Worm (Caenorhabditis elegans): ENCODE data around the gene C49C3.8.

The C49C3.8 gene

DNA sequence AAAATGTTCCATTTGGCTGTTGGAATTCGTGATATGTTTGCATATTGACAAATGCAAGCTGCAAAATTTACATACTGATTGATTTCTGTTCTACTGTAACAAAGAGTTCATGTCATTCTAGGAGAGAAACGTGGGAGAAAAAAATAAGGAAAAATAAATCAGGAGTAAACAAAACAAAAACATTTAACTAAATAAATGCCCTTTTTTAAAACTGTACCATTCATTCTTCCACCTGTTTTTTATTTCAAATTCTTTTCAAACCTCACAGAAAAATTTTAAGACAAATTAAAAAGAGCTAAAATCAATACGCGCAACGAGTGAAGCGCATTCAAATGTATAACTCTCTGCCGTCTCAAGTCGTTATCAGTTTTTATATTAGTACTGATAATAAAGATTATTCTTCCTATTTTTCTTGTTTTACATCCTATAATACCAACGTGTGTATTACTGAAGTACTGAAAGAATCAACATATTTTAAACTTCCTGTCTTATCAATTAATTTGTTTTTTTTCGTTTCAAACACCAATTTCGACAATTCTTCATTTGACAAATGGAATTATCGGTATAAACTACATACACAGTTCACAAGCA is 4.0 kb downstream of the C49C3.8 start, which contains the start of gene C49C3.10:
Gene C49C3.10, minus strand, starts transcription at position 51 of the 591 bp plus-strand sequence.
- TF ChIP-seq ref-1 (GFP tag; conservative IDR thresholded peaks at IDR 0.05): no peak
- no peak for TF ChIP-seq ztf-23 (GFP tag; IDR thresholded peaks at IDR 0.05)
- TF ChIP-seq tab-1 (GFP tag; IDR thresholded peaks at IDR 0.05): no peak
- TF ChIP-seq cog-1 (tag; optimal IDR thresholded peaks at IDR 0.05): no peak
- TF ChIP-seq flt-1 (GFP tag; IDR thresholded peaks at IDR 0.05): no peak
- TF ChIP-seq klf-2 (GFP tag; conservative IDR thresholded peaks at IDR 0.05): no peak
- TF ChIP-seq ztf-29 (GFP tag; IDR thresholded peaks at IDR 0.05): no peak
- TF ChIP-seq med-1 (GFP tag; optimal IDR thresholded peaks at IDR 0.05; ENCODE audit: insufficient read depth): no peak

DNA sequence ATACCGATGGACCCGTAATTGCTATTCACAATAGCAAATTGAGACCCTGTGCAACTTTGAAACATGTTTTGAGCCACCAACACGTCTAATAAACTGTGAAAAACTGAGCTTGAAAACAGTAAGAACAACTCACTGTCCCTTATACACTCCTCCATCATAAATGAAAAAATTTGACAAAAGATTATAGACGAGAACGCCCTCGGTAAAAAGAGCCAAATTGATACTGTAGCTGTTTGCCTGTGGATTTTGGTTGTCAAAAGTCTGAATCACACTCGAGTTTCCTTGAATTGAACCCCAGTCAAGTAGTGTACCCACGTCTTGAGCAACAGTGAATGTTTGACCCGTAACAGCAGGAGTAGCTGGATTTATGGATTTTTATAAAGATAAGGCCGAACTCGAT is 6.0 kb downstream of the C49C3.8 start:
- TF ChIP-seq flt-1 (GFP tag; IDR thresholded peaks at IDR 0.05) (no peak), ztf-29 (GFP tag; IDR thresholded peaks at IDR 0.05) (no peak), T22C8.4 (GFP tag; IDR thresholded peaks at IDR 0.05) (no peak), cog-1 (tag; optimal IDR thresholded peaks at IDR 0.05) (no peak), ref-1 (GFP tag; conservative IDR thresholded peaks at IDR 0.05) (no peak), tab-1 (GFP tag; IDR thresholded peaks at IDR 0.05) (no peak), klf-2 (GFP tag; conservative IDR thresholded peaks at IDR 0.05) (no peak), med-1 (GFP tag; optimal IDR thresholded peaks at IDR 0.05; ENCODE audit: insufficient read depth) (no peak), ztf-23 (GFP tag; IDR thresholded peaks at IDR 0.05) (no peak)

DNA sequence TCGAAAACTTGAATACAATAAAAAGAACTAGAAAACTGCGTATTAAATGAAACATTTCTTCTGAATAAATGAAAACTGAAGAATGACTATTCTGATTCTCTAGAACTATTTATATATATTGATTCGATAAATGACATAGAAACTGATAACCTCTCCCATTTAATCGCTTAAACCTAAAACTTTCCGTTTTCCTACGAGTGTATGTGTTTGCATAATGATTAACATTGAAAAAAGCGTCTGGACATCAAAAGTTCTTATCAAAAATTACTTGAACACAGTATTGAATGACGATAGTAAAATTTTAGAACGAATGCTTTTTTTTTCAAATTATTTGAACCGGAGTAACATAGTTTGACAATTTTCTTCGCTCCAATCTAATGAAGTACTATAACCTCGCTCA is 7.2 kb downstream of the C49C3.8 start, which contains the start of gene C49C3.9:
Gene C49C3.9, minus strand, starts transcription at position 136 of the 400 bp plus-strand sequence.
- TF ChIP-seq T22C8.4 (GFP tag; IDR thresholded peaks at IDR 0.05) (no peak), klf-2 (GFP tag; conservative IDR thresholded peaks at IDR 0.05) (no peak), ztf-23 (GFP tag; IDR thresholded peaks at IDR 0.05) (no peak), cog-1 (tag; optimal IDR thresholded peaks at IDR 0.05) (no peak), ztf-29 (GFP tag; IDR thresholded peaks at IDR 0.05) (no peak), tab-1 (GFP tag; IDR thresholded peaks at IDR 0.05) (no peak), ref-1 (GFP tag; conservative IDR thresholded peaks at IDR 0.05) (no peak), flt-1 (GFP tag; IDR thresholded peaks at IDR 0.05) (no peak), med-1 (GFP tag; optimal IDR thresholded peaks at IDR 0.05; ENCODE audit: insufficient read depth) (no peak)

DNA sequence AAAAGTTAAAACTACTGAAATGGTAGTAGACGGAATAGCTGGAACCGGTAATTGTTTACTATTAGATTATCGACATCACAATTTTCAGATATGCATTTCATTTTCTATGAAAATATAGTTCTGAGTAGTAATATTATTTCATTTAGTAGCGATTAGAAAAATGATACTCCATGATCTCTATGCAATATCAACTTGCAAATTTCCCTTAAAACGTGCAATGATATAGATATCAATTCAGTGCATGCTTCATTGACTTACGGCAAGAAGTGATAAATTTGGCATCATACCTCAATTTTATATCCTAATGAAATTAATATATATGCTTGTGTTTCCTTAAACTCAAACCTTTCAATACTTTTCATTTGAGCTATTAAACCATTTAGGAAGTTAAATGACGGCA is 7.7 kb downstream of the C49C3.8 start, which contains the start of gene C49C3.21:
Gene C49C3.21, plus strand, starts transcription at position 301 of the 400 bp plus-strand sequence.
- no peak for TF ChIP-seq tab-1 (GFP tag; IDR thresholded peaks at IDR 0.05)

DNA sequence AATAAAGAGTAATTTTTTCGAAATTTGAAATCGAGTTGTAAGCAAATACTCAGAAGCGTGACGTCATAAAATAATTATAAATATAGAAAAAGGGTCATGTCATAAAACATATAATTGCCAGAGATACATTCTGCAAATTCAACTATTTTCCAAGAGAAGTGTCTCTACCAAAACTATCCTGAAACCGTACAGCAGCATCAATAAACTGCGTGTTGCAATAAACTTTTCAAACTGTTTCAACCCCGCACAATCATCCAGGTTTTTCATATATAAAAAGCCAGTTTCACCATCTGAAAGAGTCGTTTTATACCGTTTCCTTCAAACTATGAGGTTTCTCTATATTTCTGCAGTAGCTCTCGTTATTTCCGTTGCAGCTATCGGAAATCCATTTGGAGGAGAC is 8.5 kb downstream of the C49C3.8 start, which contains the start of gene C49C3.11:
Gene C49C3.11, plus strand, starts transcription at position 301 of the 400 bp plus-strand sequence.
- TF ChIP-seq cog-1 (tag; optimal IDR thresholded peaks at IDR 0.05) (no peak), ztf-29 (GFP tag; IDR thresholded peaks at IDR 0.05) (no peak)

DNA sequence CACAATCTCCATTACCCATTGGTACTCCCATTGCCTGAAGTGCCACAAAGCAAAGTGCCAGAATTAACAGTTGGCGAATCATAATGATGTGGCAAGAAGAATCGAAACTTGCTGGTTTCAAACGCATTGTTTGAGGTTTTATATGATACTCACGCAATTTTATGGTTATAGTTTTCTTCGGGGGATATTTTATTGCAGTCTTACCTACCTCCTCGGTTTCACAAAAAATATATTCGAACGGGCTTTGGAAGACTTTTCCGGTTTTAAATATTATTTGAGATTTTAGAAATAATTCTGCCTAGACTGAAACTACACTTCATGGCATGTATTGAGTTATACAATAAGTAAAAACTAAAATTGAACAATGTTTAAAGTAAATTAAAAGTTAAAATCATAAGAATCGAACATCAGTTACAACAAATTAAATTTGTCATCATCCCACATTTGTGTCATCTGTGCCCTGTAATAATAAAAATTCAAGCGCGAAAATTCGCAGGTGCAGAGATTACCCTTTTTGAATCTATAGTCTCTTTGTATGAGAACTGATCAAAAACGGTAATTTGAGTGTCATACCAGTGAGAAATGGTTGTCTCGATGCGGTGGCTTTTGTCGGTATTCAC is 11.7 kb downstream of the C49C3.8 start, which contains the start of the genes clec-197 and clec-198:
Gene clec-197, minus strand, starts transcription at position 101 of the 620 bp plus-strand sequence.
Gene clec-198, plus strand, starts transcription at position 570 of the 620 bp plus-strand sequence.
- TF ChIP-seq ztf-29 (GFP tag; IDR thresholded peaks at IDR 0.05): no peak
- no peak for TF ChIP-seq ztf-23 (GFP tag; IDR thresholded peaks at IDR 0.05)

DNA sequence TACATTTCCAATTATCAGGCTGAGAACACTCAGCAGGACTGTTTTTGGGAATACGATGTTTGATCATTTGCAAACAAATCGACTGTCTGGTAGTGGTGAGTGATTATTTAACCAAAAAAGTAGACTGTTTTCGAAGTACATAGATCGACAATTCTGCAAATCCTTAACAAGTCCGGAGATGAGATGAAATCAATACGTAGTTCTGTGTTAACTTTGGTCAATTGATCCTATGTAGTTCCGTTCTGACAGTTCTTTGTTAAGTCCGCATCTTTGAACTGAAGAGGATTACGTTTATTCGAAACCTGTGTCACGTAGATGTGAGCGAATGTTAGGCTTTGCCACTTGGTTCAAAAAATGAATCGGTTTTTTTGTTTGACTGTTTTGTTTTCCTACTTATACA is 16.6 kb downstream of the C49C3.8 start, which contains the start of gene clec-199:
Gene clec-199, plus strand, starts transcription at position 301 of the 400 bp plus-strand sequence.
- TF ChIP-seq cog-1 (tag; optimal IDR thresholded peaks at IDR 0.05) (no peak), med-1 (GFP tag; optimal IDR thresholded peaks at IDR 0.05; ENCODE audit: insufficient read depth) (no peak), ztf-23 (GFP tag; IDR thresholded peaks at IDR 0.05) (no peak), ztf-29 (GFP tag; IDR thresholded peaks at IDR 0.05) (no peak)

DNA sequence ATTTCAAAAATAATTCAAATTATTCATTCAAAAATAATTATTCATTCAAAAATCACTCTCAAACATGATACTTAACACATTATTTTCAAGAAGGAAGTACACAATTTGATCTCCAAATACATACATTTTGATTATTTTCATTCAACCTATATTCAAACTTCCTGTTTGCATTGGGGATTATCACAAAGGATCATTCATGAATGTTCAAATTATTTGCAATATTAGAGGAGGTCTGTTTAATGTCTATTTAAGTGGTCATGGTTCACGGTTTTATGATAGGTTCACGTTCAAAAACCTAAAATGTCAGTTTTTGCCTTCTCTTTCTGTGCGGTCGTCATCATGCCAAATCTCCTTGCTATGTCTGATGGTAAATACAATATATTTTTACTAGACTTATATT is 26.1 kb downstream of the C49C3.8 start, which contains the start of gene clec-202:
Gene clec-202, plus strand, starts transcription at position 301 of the 400 bp plus-strand sequence.
- no peak for TF ChIP-seq klf-2 (GFP tag; conservative IDR thresholded peaks at IDR 0.05)
- TF ChIP-seq cog-1 (tag; optimal IDR thresholded peaks at IDR 0.05): no peak
- TF ChIP-seq T22C8.4 (GFP tag; IDR thresholded peaks at IDR 0.05): no peak
- TF ChIP-seq ref-1 (GFP tag; conservative IDR thresholded peaks at IDR 0.05): no peak
- no peak for TF ChIP-seq tab-1 (GFP tag; IDR thresholded peaks at IDR 0.05)
- TF ChIP-seq ztf-29 (GFP tag; IDR thresholded peaks at IDR 0.05): no peak
- no peak for TF ChIP-seq med-1 (GFP tag; optimal IDR thresholded peaks at IDR 0.05; ENCODE audit: insufficient read depth)
- TF ChIP-seq flt-1 (GFP tag; IDR thresholded peaks at IDR 0.05): no peak
- TF ChIP-seq ztf-23 (GFP tag; IDR thresholded peaks at IDR 0.05): no peak

DNA sequence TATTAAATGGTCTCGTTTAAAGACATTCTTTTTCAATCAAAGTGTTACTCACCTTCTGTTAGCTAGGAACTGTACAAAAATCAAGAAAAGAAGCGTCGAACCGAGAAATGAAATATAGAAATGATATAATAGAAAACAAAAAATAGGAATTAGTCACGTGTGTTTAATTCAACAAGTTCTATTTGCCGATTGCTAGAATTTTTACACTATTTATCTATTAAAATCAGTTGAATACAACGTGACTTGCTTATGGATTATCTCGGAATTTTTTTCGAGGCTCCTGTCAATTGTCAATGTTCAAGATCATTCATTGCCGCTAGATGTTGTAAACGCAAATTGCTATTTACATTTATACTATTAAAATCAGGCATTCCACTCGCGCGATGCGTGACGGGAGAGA is 32.3 kb downstream of the C49C3.8 start, which contains the start of gene zipt-17:
Gene zipt-17, minus strand, starts transcription at position 101 of the 400 bp plus-strand sequence.
- no peak for TF ChIP-seq ztf-29 (GFP tag; IDR thresholded peaks at IDR 0.05)

DNA sequence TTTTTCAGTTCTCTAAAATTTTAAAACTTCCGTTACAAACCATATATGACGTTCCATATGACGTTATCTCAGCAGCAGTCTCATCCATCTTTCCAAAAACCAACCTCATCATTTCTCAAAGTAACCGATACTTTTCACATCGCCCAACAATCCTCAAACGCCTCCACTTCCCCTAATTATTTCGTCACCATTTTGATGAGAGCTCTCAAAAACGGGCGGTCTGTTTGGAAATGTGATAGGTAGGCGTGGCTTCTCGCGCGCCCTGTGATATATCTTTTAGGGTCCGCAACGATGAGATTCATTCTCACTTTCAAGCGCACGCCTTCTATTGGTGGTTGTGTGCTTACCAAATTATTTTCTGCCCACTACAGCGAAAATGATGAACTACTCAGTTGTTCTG is 33.3 kb downstream of the C49C3.8 start, which contains the start of gene trh-1:
Gene trh-1, plus strand, starts transcription at position 301 of the 400 bp plus-strand sequence.
- TF ChIP-seq T22C8.4 (GFP tag; IDR thresholded peaks at IDR 0.05): no peak
- no peak for TF ChIP-seq med-1 (GFP tag; optimal IDR thresholded peaks at IDR 0.05; ENCODE audit: insufficient read depth)
- TF ChIP-seq ztf-23 (GFP tag; IDR thresholded peaks at IDR 0.05): no peak
- no peak for TF ChIP-seq flt-1 (GFP tag; IDR thresholded peaks at IDR 0.05)
- TF ChIP-seq ref-1 (GFP tag; conservative IDR thresholded peaks at IDR 0.05): no peak
- no peak for TF ChIP-seq tab-1 (GFP tag; IDR thresholded peaks at IDR 0.05)
- TF ChIP-seq klf-2 (GFP tag; conservative IDR thresholded peaks at IDR 0.05): no peak
- TF ChIP-seq cog-1 (tag; optimal IDR thresholded peaks at IDR 0.05): no peak
- no peak for TF ChIP-seq ztf-29 (GFP tag; IDR thresholded peaks at IDR 0.05)

Data from whole organism, midembryonic.